Worm (Caenorhabditis elegans) whole organism, L3 larva: ENCODE data around the gene exc-13.

Experiments used
- ceh-16 ChIP-seq: sonication (generic microtip); optimal IDR thresholded peaks from 2 replicates; lab custom pipeline; 2017; ENCODE audit warnings: missing biosample characterization, missing genetic modification characterization
- ceh-9 ChIP-seq: sonication (generic microtip); optimal IDR thresholded peaks from 2 replicates; lab custom pipeline; 2018; ENCODE audit warnings: missing biosample characterization, missing genetic modification characterization
- lin-15B ChIP-seq: fragments of 150-350 bp; optimal IDR thresholded peaks from 2 replicates; lab custom pipeline; 2014; ENCODE audit warnings: missing biosample characterization, missing genetic modification characterization
- lin-39 ChIP-seq: fragments of 150-350 bp; optimal IDR thresholded peaks from 2 replicates; lab custom pipeline; 2018; ENCODE audit warnings: missing biosample characterization, missing genetic modification reagents, missing genetic modification characterization
- nhr-43 ChIP-seq: sonication (generic microtip); optimal IDR thresholded peaks from 2 replicates; lab custom pipeline; 2016; ENCODE audit warnings: mild to moderate bottlenecking, missing genetic modification characterization, missing compliant biosample characterization; ENCODE audit not compliant: poor library complexity, severe bottlenecking
- sea-2 ChIP-seq: fragments of 150-350 bp; sonication (generic microtip); optimal IDR thresholded peaks from 4 replicates; lab custom pipeline; 2014; ENCODE audit warnings: missing biosample characterization, missing genetic modification reagents, missing genetic modification characterization
- ztf-11 ChIP-seq: fragments of 150-350 bp; optimal IDR thresholded peaks from 2 replicates; lab custom pipeline; 2014; ENCODE audit warnings: missing biosample characterization, missing genetic modification characterization
- ztf-4 ChIP-seq: fragments of 150-350 bp; optimal IDR thresholded peaks from 2 replicates; lab custom pipeline; 2014; ENCODE audit warnings: missing biosample characterization, missing genetic modification characterization

ce11 chrV:7408520-7408919, 43.5 kb downstream of the exc-13 start, which contains the start of gene srt-6:
- TF ChIP-seq nhr-43 (no peak), lin-39 (tag; lab: Kevin White, UChicago) (no peak), lin-15B (tag; lab: Kevin White, UChicago) (no peak), ceh-9 (tag; lab: Kevin White, UChicago) (no peak), ztf-11 (tag; lab: Kevin White, UChicago) (no peak), sea-2 (no peak), ceh-16 (tag; lab: Kevin White, UChicago) (no peak), ztf-4 (tag; lab: Kevin White, UChicago) (no peak)
